Worm (Caenorhabditis elegans): ENCODE data around the gene acc-1.

- TF ChIP-seq ama-1 (optimal IDR thresholded peaks at IDR 0.05) (no peak), nhr-237 (tag; optimal IDR thresholded peaks at IDR 0.05) (no peak), skn-1 (tag; optimal IDR thresholded peaks at IDR 0.05) (no peak), peb-1 (tag; optimal IDR thresholded peaks at IDR 0.05) (no peak)
These were observed 38.7 kb downstream of the acc-1 start for ce11 chrIV:9696513-9696912.

All from whole organism, L2 larva.